Worm (Caenorhabditis elegans) whole organism, mixed stage, embryonic: ENCODE results near the gene Y110A2AL.3.

Experiments
- lsy-2 ChIP-seq: fragments of 150-350 bp; optimal IDR thresholded peaks from 2 replicates; lab custom pipeline; 2014; ENCODE audit warnings: missing biosample characterization, missing genetic modification characterization
- nhr-28 ChIP-seq: fragments of 150-350 bp; optimal IDR thresholded peaks from 2 replicates; lab custom pipeline; 2014; ENCODE audit warnings: missing biosample characterization, missing genetic modification characterization
- nhr-76 ChIP-seq: sonication (generic microtip); optimal IDR thresholded peaks from 2 replicates; lab custom pipeline; 2017; ENCODE audit warnings: missing biosample characterization, missing genetic modification characterization
- snpc-4 ChIP-seq: fragments of 150-350 bp; optimal IDR thresholded peaks from 2 replicates; lab custom pipeline; 2014; ENCODE audit warnings: missing biosample characterization, missing genetic modification characterization
- sptf-1 ChIP-seq: sonication (generic microtip); optimal IDR thresholded peaks from 2 replicates; lab custom pipeline; 2017; ENCODE audit warnings: mild to moderate bottlenecking, missing genetic modification characterization, moderate library complexity, missing compliant biosample characterization
- tbx-8 ChIP-seq: fragments of 200-800 bp; sonication (Bioruptor generic); optimal IDR thresholded peaks from 2 replicates; lab custom pipeline; 2018; ENCODE audit warnings: mild to moderate bottlenecking, missing genetic modification characterization, moderate library complexity, missing compliant biosample characterization
- unc-39 ChIP-seq: fragments of 150-350 bp; optimal IDR thresholded peaks from 2 replicates; lab custom pipeline; 2014; ENCODE audit warnings: missing biosample characterization, missing genetic modification characterization
- unc-62 ChIP-seq: fragments of 150-350 bp; optimal IDR thresholded peaks from 2 replicates; lab custom pipeline; 2014; ENCODE audit warnings: missing biosample characterization, missing genetic modification reagents, missing genetic modification characterization
- ztf-11 ChIP-seq: fragments of 150-350 bp; optimal IDR thresholded peaks from 2 replicates; lab custom pipeline; 2014; ENCODE audit warnings: missing biosample characterization, missing genetic modification characterization

ce11 chrII:2824169-2824568 lies 42.7 kb upstream of the Y110A2AL.3 start, which contains the start of the genes K12H6.4 and K12H6.9:
- TF ChIP-seq snpc-4 (tag; lab: Kevin White, UChicago) = no peak
- no peak for TF ChIP-seq nhr-76 (tag; lab: Kevin White, UChicago)
- no peak for TF ChIP-seq lsy-2 (tag; lab: Kevin White, UChicago)
- no peak for TF ChIP-seq tbx-8 (GFP tag; lab: Kevin White, UChicago)
- TF ChIP-seq nhr-28 (tag; lab: Kevin White, UChicago) = no peak
- TF ChIP-seq unc-62 (GFP tag; lab: Kevin White, UChicago) = no peak
- no peak for TF ChIP-seq ztf-11 (tag; lab: Kevin White, UChicago)
- TF ChIP-seq unc-39 (tag; lab: Kevin White, UChicago) = no peak
- no peak for TF ChIP-seq sptf-1 (tag; lab: Kevin White, UChicago)
